Worm (Caenorhabditis elegans) whole organism, young adult: ENCODE measurements around the gene seld-1.

ENCODE experiments used
- B0261.1 ChIP-seq: sonication (generic microtip); optimal IDR thresholded peaks from 2 replicates; lab custom pipeline; 2016; ENCODE audit warnings: mild to moderate bottlenecking, missing genetic modification characterization, moderate library complexity, missing compliant biosample characterization
- F49E8.2 ChIP-seq: sonication (generic microtip); optimal IDR thresholded peaks from 3 replicates; lab custom pipeline; 2017; ENCODE audit warnings: missing genetic modification characterization, mild to moderate bottlenecking, missing compliant biosample characterization, antibody characterized with exemption, moderate library complexity; ENCODE audit not compliant: insufficient read depth
- ama-1 ChIP-seq, 3 experiments: fragments of 150-350 bp in 1 of 3; sonication (generic microtip) in 2 of 3; optimal IDR thresholded peaks; 2 replicates each; lab custom pipeline; 2014 to 2018; ENCODE audit warnings: missing biosample characterization in 2 of 3, missing genetic modification characterization in 2 of 3, missing genetic modification reagents in 2 of 3
- die-1 ChIP-seq: sonication (generic microtip); optimal IDR thresholded peaks from 2 replicates; lab custom pipeline; 2016; ENCODE audit warnings: missing genotype, mild to moderate bottlenecking, missing genetic modification characterization, missing compliant biosample characterization
- efl-1 ChIP-seq: fragments of 150-350 bp; optimal IDR thresholded peaks from 2 replicates; lab custom pipeline; 2014; ENCODE audit warnings: missing biosample characterization, missing genetic modification reagents, missing genetic modification characterization
- lin-40 ChIP-seq: sonication (generic microtip); optimal IDR thresholded peaks from 2 replicates; lab custom pipeline; 2016; ENCODE audit warnings: missing genetic modification characterization, mild to moderate bottlenecking, missing compliant biosample characterization, missing genotype, missing genetic modification reagents
- pha-4 ChIP-seq: fragments of 150-350 bp; sonication (generic microtip); optimal IDR thresholded peaks from 2 replicates; lab custom pipeline; 2014; ENCODE audit warnings: missing biosample characterization, missing genetic modification reagents, missing genetic modification characterization
- unc-62 ChIP-seq: fragments of 150-350 bp; optimal IDR thresholded peaks from 2 replicates; lab custom pipeline; 2014; ENCODE audit warnings: missing biosample characterization, missing genetic modification reagents, missing genetic modification characterization

DNA sequence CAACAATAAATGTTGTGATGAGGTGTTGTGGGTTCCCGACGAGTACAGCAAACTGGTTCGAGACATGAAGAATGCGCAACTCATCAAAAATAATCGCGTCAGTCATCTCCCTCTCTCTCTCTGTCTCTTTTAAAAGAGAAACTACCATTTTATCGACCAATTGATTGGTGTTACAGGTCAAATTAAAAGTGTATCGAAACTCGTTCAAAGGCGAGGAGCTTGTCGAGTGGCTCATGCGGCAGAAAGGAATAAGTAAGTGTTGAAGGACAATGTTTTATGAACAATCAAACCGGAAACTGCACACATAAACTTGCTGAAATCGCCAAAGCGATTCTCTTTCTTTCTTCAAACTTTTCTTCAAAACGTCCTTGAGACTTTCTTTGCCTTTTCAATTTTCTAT is 11.5 kb upstream of the seld-1 start:
- TF ChIP-seq unc-62 (GFP tag; lab: Kevin White, UChicago) (no peak), pha-4 (tag; lab: Kevin White, UChicago) (no peak), ama-1 (optimal IDR thresholded peaks at IDR 0.05; lab: Kevin White, UChicago) (no peak), ama-1 (GFP tag; optimal IDR thresholded peaks at IDR 0.05; lab: Kevin White, UChicago) (no peak), B0261.1 (tag; lab: Kevin White, UChicago) (no peak), lin-40 (tag; lab: Kevin White, UChicago) (no peak), F49E8.2 (tag; lab: Kevin White, UChicago) (no peak), efl-1 (GFP tag; lab: Kevin White, UChicago) (no peak), die-1 (tag; lab: Kevin White, UChicago) (no peak)
